Fruit fly (Drosophila melanogaster) ovary, adult (tissue): ENCODE results near the gene Pgam5.
A peak's percentile ranks its signal among the peaks of the same experiment; 100 is the strongest.

Experiments used
- CG17801 ChIP-seq: fragments of 200-800 bp; optimal IDR thresholded peaks from 2 replicates; lab custom pipeline; 2019; ENCODE audit warnings: missing biosample characterization, mild to moderate bottlenecking, missing genetic modification characterization, moderate library complexity; ENCODE audit not compliant: partially characterized antibody

The Pgam5 gene

DNA sequence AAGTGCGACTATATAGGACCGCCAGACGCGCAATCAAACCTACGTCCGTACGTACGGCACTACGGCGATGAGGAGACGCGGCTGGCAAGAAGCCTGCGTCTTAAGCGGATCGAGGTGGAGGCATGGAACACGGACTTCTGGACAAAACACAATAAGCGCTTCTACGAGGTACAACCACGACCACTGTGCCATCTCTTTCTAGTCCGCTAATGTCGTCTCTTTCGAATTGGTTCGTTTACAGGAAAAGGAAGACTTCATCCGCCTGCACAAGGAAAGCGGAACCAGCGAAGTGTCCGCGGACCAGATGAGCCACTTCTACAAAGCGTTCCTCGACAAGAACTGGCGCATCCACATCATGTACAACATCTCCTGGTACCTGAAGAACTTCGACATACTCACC, 7.4 kb upstream of the Pgam5 start:
- no peak for TF ChIP-seq CG17801

DNA sequence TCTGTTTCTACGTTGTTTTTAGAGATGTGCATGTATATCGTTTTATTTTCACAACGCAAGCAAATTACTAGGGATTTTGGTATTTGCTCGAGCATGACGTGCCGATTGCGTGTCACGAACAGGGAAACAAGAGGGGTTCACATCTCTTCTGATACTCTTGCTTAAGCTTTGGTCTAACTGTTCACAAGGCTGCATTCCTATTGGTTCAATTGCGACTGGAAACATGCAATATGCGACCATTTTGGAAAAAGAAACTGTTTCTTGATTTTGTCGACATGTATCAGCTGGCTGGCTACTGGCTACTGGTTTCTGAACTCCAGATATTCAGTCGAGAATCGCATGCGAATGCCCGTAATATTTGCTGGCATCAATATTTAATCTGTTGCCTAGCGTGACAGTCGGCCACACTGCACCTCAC, 6.8 kb upstream of the Pgam5 start, which contains the start of gene Coa8:
Gene Coa8 (plus strand): TSS at position 144 of the 418 bp plus-strand sequence.
- peak; percentile 57 for TF ChIP-seq CG17801

DNA sequence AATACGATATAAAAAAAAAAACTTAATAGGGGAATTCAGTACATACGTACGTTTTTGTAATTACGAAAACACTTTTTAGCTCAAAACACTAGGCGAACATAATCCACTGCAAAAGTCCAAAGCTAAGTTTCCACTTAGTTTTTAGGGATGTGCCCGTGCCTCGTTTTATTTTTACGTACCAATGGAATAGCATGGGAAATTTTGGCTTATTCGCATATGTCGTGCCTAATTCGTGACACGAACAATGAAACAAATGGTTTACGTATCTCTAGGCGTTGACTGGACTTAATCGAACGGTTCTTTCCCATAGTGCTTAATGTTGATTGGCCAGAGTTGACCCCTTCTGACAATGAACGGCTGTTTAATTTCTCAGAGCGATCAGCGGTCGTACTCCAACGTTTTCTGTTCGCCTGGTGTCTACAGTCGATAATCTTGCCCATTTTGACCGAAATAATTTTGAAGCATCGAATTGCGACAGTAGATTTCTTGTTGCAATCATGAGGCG, 6.3 kb upstream of the Pgam5 start, which contains the start of gene CG14818:
Gene CG14818 (minus strand): TSS at position 169 of the 505 bp plus-strand sequence.
- TF ChIP-seq CG17801, result peak; percentile 61

DNA sequence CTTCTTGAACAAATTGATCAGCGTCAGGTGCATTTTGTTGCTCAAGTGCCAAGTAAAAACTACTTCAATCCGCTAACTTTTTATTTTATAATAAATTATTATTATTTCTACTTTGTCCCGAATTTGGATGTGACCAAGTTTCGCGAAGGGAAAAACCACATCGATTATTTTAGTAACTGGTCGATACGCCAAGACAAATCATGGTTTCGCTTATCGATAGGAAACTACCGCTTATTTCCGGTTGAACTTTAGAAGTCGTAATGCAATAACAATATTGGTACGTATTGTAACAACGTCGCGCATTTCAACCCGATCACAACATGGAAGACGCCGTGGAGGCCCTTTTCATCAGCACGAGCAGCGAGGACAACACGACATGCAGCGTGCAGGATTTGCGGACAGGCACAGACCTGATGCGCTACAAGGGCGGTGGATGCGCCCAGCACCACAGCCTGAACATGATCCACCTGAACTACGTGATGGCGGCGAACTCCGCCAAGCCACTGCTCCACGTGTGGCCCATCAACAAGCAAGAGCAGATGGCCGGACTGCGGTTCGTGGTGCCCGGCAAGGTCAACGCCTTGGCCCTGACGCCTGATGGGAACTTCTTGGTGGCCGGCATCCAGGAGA, 3.9 kb upstream of the Pgam5 start, which contains the start of the genes CG14817 and CG14805:
Gene CG14817 (minus strand): TSS at position 164 of the 630 bp plus-strand sequence.
Gene CG14805 (plus strand): TSS at position 211 of the 630 bp plus-strand sequence.
- TF ChIP-seq CG17801, result peak; percentile 93

DNA sequence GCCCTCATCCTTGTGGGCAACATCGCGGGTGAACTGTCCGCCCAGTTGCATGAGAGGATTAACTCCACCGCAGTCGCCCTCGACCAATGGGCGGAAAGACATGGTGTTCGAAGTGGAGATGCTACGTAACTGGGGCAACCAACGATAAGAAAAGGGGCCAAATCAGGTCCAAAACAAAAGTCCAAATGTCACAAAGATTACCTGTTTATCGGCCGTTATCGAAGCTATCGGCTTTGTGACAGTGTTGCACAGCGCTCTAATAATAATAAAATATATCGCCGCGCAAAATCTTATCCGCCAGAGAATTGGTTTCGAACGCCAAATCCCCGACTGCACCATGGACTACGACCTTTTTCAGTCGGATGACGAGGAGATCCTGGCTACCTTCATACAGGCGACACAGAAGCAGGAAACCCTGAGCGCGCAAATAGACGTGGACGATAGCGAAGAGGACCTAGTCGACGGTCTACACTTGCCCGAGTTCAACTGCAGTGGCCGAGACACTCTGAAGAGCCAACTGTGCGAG, 4.7 kb downstream of the Pgam5 start, which contains the start of the genes CG14803 and Pex5:
Gene CG14803 (plus strand): TSS at position 285 of the 526 bp plus-strand sequence.
Gene Pex5 (minus strand): TSS at position 476 of the 526 bp plus-strand sequence.
- peak; percentile 26 for TF ChIP-seq CG17801

DNA sequence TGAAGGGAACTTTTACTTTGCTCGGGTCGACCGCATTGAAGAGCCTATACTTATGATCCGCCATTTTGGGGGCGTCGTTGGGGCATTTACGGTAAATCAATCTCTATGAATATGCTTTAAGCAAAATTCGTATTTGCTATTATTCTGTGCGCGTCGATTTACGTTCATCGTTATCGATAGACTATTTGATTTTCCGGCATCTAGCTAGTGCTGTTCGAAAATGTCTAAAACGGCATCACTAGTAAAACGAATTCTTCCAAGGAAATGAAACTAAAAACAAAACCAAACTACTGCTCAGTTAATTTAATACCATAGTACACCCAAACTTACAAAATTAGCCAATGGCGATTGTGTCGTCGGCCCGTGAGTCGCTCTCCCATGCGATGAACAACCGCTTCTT, 7.7 kb downstream of the Pgam5 start, which contains the start of the genes Gcna and MED18:
Gene Gcna (minus strand): TSS at position 163 of the 400 bp plus-strand sequence.
Gene MED18 (plus strand): TSS at position 237 of the 400 bp plus-strand sequence.
- no peak for TF ChIP-seq CG17801

DNA sequence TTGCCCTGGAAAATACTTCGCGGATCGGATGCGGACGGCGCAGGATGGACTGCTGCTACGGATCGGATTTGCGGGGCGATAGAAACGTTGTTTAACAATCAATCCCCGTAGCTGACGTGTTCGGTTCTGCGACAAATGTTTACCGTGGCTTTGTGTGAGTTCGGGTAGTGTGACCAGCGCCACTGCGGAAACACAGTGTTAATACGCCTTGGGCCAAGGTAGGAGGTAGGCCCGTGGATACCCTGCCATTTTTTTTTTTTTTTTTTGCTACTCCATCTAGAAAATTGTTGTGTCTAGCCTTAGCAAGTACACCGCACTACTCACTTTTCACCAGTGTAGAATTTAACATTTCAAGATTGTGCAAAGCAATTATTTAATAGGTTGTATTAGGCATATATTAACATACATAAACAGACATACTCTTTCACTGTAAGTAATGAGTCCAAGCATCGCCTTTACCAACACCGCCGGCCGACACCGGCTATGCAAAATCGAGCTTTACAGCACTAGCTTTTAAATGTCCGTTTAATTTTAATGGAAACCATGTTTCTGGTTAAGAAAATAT, 11.7 kb downstream of the Pgam5 start, which contains the start of gene deltaCOP:
Gene deltaCOP (minus strand): TSS at position 171 of the 565 bp plus-strand sequence.
- TF ChIP-seq CG17801, result peak; percentile 82

DNA sequence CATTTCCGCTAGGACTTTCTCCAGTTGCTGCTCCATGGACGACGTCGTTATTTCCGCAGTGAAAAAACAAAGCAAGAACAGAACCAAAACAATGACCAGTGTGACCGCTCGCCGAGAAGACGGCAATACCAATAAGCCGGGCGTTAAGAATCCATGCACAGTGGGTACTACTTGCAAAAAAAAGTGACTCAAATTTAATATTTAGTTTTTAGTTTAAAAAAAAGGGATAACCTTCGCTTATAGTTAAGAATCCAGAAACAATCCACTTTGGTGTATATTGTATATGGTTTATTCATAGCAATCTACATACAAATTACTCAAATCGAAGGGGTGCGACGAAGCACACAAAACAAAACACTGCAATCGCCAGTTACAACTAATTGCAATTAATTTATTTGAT, 14.5 kb downstream of the Pgam5 start, which contains the start of gene Lamtor5:
Gene Lamtor5 (minus strand): TSS at position 105 of the 400 bp plus-strand sequence.
- TF ChIP-seq CG17801, result peak; percentile 62

DNA sequence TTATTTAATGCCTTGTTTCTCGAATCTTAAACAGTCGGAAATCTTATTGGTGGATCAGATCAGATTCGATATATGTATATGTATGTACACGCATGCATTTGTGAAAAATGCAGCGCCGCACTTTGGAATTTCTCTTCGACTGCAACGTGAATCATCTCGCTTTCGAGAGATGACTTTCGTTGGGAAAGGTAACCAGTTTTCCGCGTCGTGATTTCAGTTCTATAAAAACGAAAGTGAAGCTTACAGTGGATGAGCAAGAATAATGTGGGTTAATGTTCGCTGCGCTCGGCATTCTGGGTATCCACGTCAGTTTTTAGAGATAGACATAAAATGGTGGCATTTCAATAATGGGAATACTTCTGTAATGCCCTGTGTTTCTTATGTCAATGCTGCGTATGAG, 16.8 kb downstream of the Pgam5 start:
- TF ChIP-seq CG17801, result no peak

DNA sequence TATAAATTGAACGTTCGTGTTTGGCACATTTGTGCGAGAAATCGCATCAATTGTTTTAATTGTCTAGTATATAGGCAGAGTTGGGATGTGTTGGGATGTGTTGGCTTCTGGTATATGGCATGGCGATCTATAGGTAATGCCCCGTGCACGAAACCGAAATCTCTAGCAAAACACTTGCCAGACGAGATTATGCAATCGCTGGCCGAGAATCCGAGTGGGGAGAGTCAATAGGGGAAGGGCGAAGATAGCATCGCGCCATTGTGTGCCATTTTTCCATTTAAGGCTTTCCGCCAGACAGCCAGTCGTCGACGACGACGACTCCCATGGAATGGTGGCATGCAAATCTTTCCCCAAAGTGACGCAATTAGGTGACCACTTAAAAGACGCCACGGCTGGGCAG, 18.5 kb downstream of the Pgam5 start:
- TF ChIP-seq CG17801, result no peak

DNA sequence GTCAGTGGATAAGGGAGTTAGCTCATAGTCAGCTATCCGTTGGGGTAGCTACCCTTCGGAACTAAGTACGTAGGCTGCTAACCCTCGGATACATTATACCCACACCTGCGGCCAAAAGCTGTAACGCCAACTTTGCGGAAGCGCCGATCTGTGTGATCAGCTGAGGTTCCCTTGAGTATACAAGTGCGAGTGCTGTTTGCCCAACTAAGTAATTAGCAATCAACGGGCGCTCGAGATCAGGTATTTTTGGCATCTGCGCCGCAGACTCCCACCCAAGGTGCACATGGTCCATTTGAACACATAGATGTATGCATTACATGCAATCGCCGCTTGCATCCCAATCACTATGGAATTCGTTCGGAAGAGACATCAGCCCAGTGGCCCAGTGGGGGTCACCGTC, 19.3 kb downstream of the Pgam5 start:
- TF ChIP-seq CG17801, result no peak

DNA sequence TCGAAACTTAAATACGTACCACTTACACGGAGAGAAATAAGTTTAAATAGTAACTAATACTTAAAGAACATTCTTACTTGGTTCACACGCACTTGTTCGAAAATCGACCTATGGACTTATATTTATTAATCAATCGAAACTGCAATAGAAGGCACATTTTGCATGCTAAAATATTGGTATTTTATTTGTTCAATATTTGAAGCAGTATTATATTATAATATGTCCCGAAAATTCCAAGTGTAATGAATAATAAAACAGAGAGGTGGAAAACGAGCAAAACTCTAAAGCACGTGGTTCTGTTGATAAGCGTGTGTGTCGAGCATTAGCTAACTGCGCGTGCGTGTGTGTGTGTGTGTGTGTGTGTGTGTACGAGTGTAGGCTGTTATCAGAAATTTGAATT, 23.5 kb downstream of the Pgam5 start:
- TF ChIP-seq CG17801, result peak; percentile 88

DNA sequence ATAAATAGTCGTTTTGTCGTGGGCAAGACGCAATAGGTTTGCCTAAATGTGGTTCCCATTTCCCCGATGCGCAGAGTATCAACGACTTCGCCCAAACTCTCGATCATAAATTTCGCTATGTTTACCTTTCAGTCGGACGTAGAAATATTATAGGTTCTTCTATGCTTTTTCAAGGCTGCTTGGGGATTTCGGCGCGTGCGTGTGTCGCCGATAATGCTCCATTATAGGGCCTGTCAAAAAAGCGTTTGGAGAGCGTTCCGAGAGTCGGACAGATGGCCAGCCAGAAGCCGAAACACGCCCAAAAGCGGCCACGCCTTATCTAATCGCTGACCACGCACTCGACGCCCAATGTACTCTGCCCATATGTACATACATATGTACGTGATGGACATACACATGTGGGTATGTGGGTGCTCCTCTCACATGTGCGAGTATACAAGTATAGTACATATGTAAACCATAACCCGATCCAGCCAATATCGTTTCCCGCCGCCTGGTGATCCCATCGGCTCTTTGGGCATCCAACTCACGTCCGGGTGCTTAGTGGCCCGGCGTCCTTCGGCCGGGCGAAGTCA, 24.7 kb downstream of the Pgam5 start:
- TF ChIP-seq CG17801, result no peak

DNA sequence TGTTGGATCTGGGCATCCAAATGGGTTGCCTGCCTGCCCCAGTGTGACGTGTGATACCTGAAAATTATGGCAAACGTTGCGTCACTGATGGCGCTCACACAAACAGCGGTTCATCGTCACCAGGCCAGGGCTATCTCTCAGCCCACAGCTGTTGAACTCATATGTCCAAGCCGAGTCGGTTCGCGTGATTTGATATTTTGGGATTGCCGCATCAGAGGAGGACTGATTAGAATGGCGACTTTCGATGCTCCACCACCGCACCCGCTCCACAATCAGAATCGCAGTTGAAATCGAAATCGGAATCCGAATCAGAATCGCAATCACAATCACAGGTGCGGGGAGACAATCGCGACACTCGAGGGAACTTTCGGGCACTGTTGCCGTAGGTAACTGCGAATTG, 25.6 kb downstream of the Pgam5 start:
- TF ChIP-seq CG17801, result no peak

DNA sequence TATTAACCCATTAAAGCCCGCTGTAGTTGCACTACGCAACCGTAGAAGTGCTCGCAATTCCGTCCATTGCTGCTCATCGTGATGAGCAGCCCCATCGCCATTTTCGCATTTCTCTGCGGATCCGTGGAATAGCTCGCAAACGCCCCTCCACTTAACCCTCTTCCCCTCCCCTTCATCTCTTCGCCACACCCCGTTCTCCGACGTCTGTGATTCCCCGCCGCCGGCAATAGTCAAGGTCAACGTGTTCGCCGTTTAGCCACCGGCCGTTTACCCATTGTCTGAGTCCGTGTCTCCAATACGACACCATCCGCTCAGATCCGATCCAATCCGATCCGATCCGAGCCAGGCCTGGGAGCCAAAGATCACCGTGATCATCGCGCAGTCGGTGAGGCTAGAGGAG, 27.0 kb downstream of the Pgam5 start:
- no peak for TF ChIP-seq CG17801

DNA sequence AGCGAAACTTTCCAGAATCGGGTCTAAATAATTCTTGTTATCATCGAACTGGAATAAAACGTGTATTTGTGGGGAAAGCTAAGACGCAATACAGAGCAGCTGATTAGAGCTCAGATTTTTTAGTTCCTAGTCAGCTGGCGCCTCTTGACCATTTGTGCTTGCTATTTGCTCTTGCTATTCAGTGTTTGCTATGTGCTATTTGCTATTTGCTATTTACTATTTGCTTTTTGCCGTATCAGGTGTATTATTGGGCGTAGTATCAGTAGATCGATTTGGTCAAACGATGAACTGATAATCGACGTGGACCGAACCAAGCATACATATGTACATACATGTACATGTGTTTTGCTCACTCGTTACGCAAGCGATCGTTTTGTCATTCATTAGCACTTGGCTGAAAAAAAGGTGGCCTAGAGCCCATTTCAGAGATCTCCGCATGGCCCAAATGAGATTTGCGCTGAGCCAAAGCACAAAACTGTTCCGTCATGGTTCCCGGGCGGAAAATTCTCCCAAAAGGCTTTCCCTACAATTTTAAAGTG, 27.9 kb downstream of the Pgam5 start:
- TF ChIP-seq CG17801, result no peak
